Worm (Caenorhabditis elegans): Measurements from ENCODE around the gene dnj-25.

The dnj-25 gene

DNA sequence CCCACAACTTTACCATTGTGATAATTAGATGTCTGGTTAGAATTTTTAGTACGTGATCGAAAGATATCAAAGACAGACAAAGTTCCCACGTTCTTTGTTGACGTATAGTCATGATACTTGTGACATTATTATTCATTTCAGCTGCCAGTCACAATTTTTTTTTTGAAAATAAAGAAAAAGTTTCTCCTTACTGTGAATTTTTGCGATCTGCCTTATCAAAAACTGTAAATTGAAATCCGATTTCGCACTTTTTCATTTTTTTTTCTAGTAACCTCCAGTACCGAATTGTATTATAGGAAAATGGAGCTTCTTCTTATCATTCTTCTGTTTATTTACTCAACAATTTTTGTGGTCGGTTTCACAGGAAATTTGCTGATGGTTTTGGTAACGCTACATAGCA, 63.0 kb downstream of the dnj-25 start, which contains the start of gene srsx-35:
Gene srsx-35 (plus strand): TSS at position 301 of the 400 bp plus-strand sequence.
- TF ChIP-seq fos-1 (tag; optimal IDR thresholded peaks at IDR 0.05) (no peak), aha-1 (tag) (peak; percentile 36), unc-62 (GFP tag; optimal IDR thresholded peaks at IDR 0.05 in 1 of 2) (peak in 1 of 2 experiments; percentile 10), unc-62 (tag; optimal IDR thresholded peaks at IDR 0.05) (no peak), ztf-11 (tag; optimal IDR thresholded peaks at IDR 0.05) (no peak), cey-2 (tag; optimal IDR thresholded peaks at IDR 0.05; ENCODE audit: borderline replicate concordance, insufficient read depth) (no peak), jun-1 (tag; optimal IDR thresholded peaks at IDR 0.05) (no peak)

DNA sequence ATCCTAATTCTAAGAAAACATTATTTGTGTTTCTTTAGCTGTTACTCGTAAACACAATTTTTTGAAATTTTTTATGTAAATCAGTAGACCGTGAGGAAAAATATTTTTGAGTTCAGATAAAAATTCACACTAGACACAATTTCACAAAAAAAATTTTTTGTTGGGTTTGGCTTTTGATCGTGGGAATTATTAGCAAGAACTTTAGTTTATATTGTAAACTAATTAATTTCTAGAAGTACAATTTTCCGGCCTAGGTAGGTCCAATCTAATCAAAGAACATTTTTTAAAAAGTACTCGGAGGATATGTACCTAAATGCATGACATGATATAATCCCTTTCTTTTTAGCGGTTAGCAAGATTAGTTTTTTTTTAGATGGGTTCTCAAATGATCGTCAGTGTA, 64.0 kb downstream of the dnj-25 start:
- TF ChIP-seq unc-62 (GFP tag; optimal IDR thresholded peaks at IDR 0.05 in 1 of 2) (peak in 1 of 2 experiments; percentile 92), unc-62 (tag; optimal IDR thresholded peaks at IDR 0.05) (no peak), R02D3.7 (tag; optimal IDR thresholded peaks at IDR 0.05) (no peak)

All from whole organism, L4 larva.